Worm (Caenorhabditis elegans): ENCODE results near the gene nlp-67.
A peak's percentile ranks its signal among the peaks of the same experiment; 100 is the strongest.

DNA sequence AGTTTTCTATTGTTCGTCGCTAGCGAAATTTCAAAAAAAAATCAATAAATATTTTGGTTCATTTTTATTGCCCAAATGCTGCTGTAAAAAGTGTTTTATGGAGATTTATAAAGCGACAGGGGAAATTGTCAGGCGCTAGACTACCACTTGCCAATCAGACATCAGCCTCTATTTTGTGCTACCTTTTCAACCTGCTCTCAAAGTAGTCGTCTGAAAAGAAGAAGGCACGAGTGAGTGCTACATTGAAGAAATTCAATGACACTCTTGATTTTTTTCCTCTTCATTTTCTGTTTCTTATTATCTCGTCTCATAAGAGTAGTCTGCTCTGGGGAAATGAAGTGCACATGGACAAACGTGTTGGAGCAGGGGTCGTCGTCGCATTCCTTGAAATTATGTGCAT lies 21.7 kb downstream of the nlp-67 start:
- TF ChIP-seq nhr-237 (tag; optimal IDR thresholded peaks at IDR 0.05) (no peak), nhr-77 (tag; optimal IDR thresholded peaks at IDR 0.05) (peak; percentile 72), lsy-2 (tag; optimal IDR thresholded peaks at IDR 0.05) (peak; percentile 69 to 75), aly-2 (tag; optimal IDR thresholded peaks at IDR 0.05) (no peak), nhr-12 (tag; optimal IDR thresholded peaks at IDR 0.05) (no peak), ceh-16 (tag; optimal IDR thresholded peaks at IDR 0.05) (no peak), ztf-11 (tag; optimal IDR thresholded peaks at IDR 0.05) (no peak), skn-1 (tag; optimal IDR thresholded peaks at IDR 0.05) (no peak), unc-39 (tag; optimal IDR thresholded peaks at IDR 0.05) (no peak), fos-1 (tag; optimal IDR thresholded peaks at IDR 0.05) (peak; percentile 43), R02D3.7 (tag; optimal IDR thresholded peaks at IDR 0.05) (no peak), blmp-1 (tag; optimal IDR thresholded peaks at IDR 0.05; ENCODE audit: insufficient read depth) (no peak), lin-13 (GFP tag; optimal IDR thresholded peaks at IDR 0.05) (peak; percentile 66)

Measured in whole organism, L2 larva.